Worm (Caenorhabditis elegans) whole organism, L4/young adult: ENCODE data around the gene sut-1.

Source experiments
- W03F9.2 ChIP-seq: fragments of 150-350 bp; optimal IDR thresholded peaks from 2 replicates; lab custom pipeline; 2014; ENCODE audit warnings: missing biosample characterization, missing genetic modification characterization
- dao-5 ChIP-seq: sonication (generic microtip); optimal IDR thresholded peaks from 2 replicates; lab custom pipeline; 2016; ENCODE audit warnings: missing genotype, missing genetic modification characterization, moderate library complexity, missing compliant biosample characterization
- him-1 ChIP-seq: sonication (generic microtip); optimal IDR thresholded peaks from 2 replicates; lab custom pipeline; 2016; ENCODE audit warnings: missing genotype, missing genetic modification reagents, missing genetic modification characterization, missing compliant biosample characterization

DNA sequence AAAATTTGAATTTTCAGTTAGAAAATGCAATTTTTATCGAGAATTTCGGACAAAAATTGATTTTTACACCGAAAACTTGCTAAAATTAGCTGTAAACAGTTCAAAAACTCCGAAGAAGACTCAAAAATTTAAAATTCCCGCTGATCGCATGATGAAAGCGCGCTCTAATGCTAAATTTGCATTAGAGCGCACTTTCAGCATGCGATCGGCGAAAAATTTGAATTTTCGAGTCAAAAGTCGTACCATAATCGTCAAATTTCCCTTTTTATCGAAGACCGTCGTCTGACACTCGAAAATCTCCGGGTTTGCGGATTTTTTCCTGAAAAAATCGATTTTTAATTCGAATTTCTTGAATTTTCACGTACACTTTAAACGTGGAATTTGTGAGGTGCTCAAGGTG is 10.2 kb upstream of the sut-1 start:
- TF ChIP-seq him-1: no peak
- TF ChIP-seq W03F9.2 (tag; lab: Kevin White, UChicago): no peak
- TF ChIP-seq dao-5 (tag; lab: Kevin White, UChicago): no peak
